Fruit fly (Drosophila melanogaster) whole organism, embryonic: ENCODE measurements around the gene Ugt49B2.

Experiments
- CG10209 ChIP-seq: fragments of 200-800 bp; sonication (Bioruptor generic); optimal IDR thresholded peaks from 3 replicates; lab custom pipeline; 2017; ENCODE audit warnings: missing biosample characterization, mild to moderate bottlenecking, missing genetic modification characterization, missing genetic modification reagents
- CG10543 ChIP-seq: fragments of 200-800 bp; sonication (Bioruptor generic); optimal IDR thresholded peaks from 3 replicates; lab custom pipeline; 2017; ENCODE audit warnings: missing biosample characterization, mild to moderate bottlenecking, missing genetic modification characterization, moderate library complexity
- CG11695 ChIP-seq: fragments of 200-800 bp; sonication (Bioruptor generic); IDR thresholded peaks from 3 replicates; pipeline ENCODE4 v1.3.6; 2022; ENCODE audit warnings: missing biosample characterization, missing genetic modification characterization
- CG12071 ChIP-seq: fragments of 200-800 bp; sonication (Bioruptor generic); optimal IDR thresholded peaks from 3 replicates; lab custom pipeline; 2018; ENCODE audit warnings: missing biosample characterization, mild to moderate bottlenecking, missing genetic modification characterization
- CG1233 ChIP-seq: fragments of 200-800 bp; sonication (Bioruptor generic); optimal IDR thresholded peaks from 4 replicates; lab custom pipeline; 2018; ENCODE audit warnings: missing biosample characterization, mild to moderate bottlenecking, missing genetic modification characterization
- CG13123 ChIP-seq: fragments of 200-800 bp; sonication (Bioruptor generic); optimal IDR thresholded peaks from 2 replicates; lab custom pipeline; 2016; ENCODE audit warnings: missing biosample characterization, missing genetic modification characterization
- CG13287 ChIP-seq: fragments of 200-800 bp; sonication (Bioruptor generic); IDR thresholded peaks from 2 replicates; pipeline ENCODE4 v1.3.6; 2022; ENCODE audit warnings: missing biosample characterization, missing genetic modification characterization; ENCODE audit not compliant: partially characterized antibody
- CG14441 ChIP-seq: fragments of 200-800 bp; sonication (Bioruptor generic); IDR thresholded peaks from 2 replicates; pipeline ENCODE4 v1.3.6; 2022; ENCODE audit warnings: missing biosample characterization, missing genetic modification characterization
- CG14710 ChIP-seq: fragments of 200-800 bp; sonication (Bioruptor generic); optimal IDR thresholded peaks from 3 replicates; lab custom pipeline; 2019; ENCODE audit warnings: missing biosample characterization, mild to moderate bottlenecking, missing genetic modification characterization, moderate library complexity
- CG14965 ChIP-seq: fragments of 200-800 bp; sonication (Bioruptor generic); optimal IDR thresholded peaks from 2 replicates; lab custom pipeline; 2016; ENCODE audit warnings: missing biosample characterization, missing genetic modification characterization, borderline replicate concordance
- CG15514 ChIP-seq: fragments of 200-800 bp; sonication (Bioruptor generic); optimal IDR thresholded peaks from 3 replicates; lab custom pipeline; 2017; ENCODE audit warnings: missing biosample characterization, missing genetic modification characterization, mild to moderate bottlenecking, moderate library complexity, missing genetic modification reagents
- CG17186 ChIP-seq: fragments of 200-800 bp; sonication (Bioruptor generic); optimal IDR thresholded peaks from 3 replicates; lab custom pipeline; 2017; ENCODE audit warnings: missing biosample characterization, missing genetic modification reagents, missing genetic modification characterization
- CG2199 ChIP-seq: fragments of 200-800 bp; sonication (Bioruptor generic); IDR thresholded peaks from 3 replicates; pipeline ENCODE4 v1.3.6; 2022; ENCODE audit warnings: missing biosample characterization, missing genetic modification characterization
- CG3995 ChIP-seq: fragments of 200-800 bp; sonication (Bioruptor generic); optimal IDR thresholded peaks from 3 replicates; lab custom pipeline; 2016; ENCODE audit warnings: missing biosample characterization, missing genetic modification characterization
- CG4328 ChIP-seq: fragments of 200-800 bp; sonication (Bioruptor generic); optimal IDR thresholded peaks from 3 replicates; lab custom pipeline; 2017; ENCODE audit warnings: missing biosample characterization, missing genetic modification reagents, missing genetic modification characterization
- CG4424 ChIP-seq: fragments of 200-800 bp; sonication (Bioruptor generic); optimal IDR thresholded peaks from 3 replicates; lab custom pipeline; 2016; ENCODE audit warnings: missing biosample characterization, missing genetic modification characterization
- CG5180 ChIP-seq: fragments of 200-800 bp; sonication (Bioruptor generic); optimal IDR thresholded peaks from 3 replicates; lab custom pipeline; 2017; ENCODE audit warnings: missing biosample characterization, missing genetic modification characterization, mild to moderate bottlenecking, moderate library complexity, missing genetic modification reagents
- CG6813 ChIP-seq: fragments of 200-800 bp; sonication (Bioruptor generic); optimal IDR thresholded peaks from 2 replicates; lab custom pipeline; 2017; ENCODE audit warnings: missing biosample characterization, missing genetic modification characterization, mild to moderate bottlenecking, moderate library complexity, missing genetic modification reagents
- CG9817 ChIP-seq: fragments of 200-800 bp; sonication (Bioruptor generic); optimal IDR thresholded peaks from 2 replicates; lab custom pipeline; 2018; ENCODE audit warnings: missing biosample characterization, mild to moderate bottlenecking, missing genetic modification characterization, moderate library complexity
- CrebB ChIP-seq: fragments of 200-800 bp; sonication (Bioruptor generic); optimal IDR thresholded peaks from 3 replicates; lab custom pipeline; 2018; ENCODE audit warnings: missing biosample characterization, mild to moderate bottlenecking, missing genetic modification characterization
- Hey ChIP-seq: fragments of 200-800 bp; sonication (Bioruptor generic); optimal IDR thresholded peaks from 3 replicates; lab custom pipeline; 2018; ENCODE audit warnings: missing biosample characterization, mild to moderate bottlenecking, missing genetic modification characterization
- Hsf ChIP-seq: fragments of 200-800 bp; sonication (Bioruptor generic); optimal IDR thresholded peaks from 3 replicates; lab custom pipeline; 2016; ENCODE audit warnings: missing biosample characterization, missing genetic modification characterization
- Kr ChIP-seq: fragments of 200-800 bp; sonication (Bioruptor generic); optimal IDR thresholded peaks from 2 replicates; lab custom pipeline; 2017; ENCODE audit warnings: missing biosample characterization, mild to moderate bottlenecking, missing genetic modification characterization
- MESR4 ChIP-seq: fragments of 200-800 bp; sonication (Bioruptor generic); optimal IDR thresholded peaks from 2 replicates; lab custom pipeline; 2018; ENCODE audit warnings: missing biosample characterization, mild to moderate bottlenecking, missing genetic modification characterization, moderate library complexity
- Scr ChIP-seq: fragments of 200-800 bp; sonication (Bioruptor generic); IDR thresholded peaks from 2 replicates; pipeline ENCODE4 v1.3.6; 2022; ENCODE audit warnings: missing biosample characterization, missing genetic modification characterization; ENCODE audit not compliant: partially characterized antibody
- ab ChIP-seq: fragments of 200-800 bp; sonication (Bioruptor generic); optimal IDR thresholded peaks from 2 replicates; lab custom pipeline; 2016; ENCODE audit warnings: missing biosample characterization, missing genetic modification characterization
- ap ChIP-seq: fragments of 200-800 bp; sonication (Bioruptor generic); IDR thresholded peaks from 2 replicates; pipeline ENCODE4 v1.3.6; 2022; ENCODE audit warnings: missing biosample characterization, missing genetic modification characterization
- chinmo ChIP-seq: fragments of 200-800 bp; sonication (Bioruptor generic); IDR thresholded peaks from 4 replicates; pipeline ENCODE4 v1.3.6; 2022; ENCODE audit warnings: missing biosample characterization, missing genetic modification characterization; ENCODE audit not compliant: partially characterized antibody
- chn ChIP-seq: fragments of 200-800 bp; sonication (Bioruptor generic); optimal IDR thresholded peaks from 2 replicates; lab custom pipeline; 2016; ENCODE audit warnings: missing biosample characterization, missing genetic modification characterization
- dan ChIP-seq: fragments of 200-800 bp; sonication (Bioruptor generic); IDR thresholded peaks from 2 replicates; pipeline ENCODE4 v1.3.6; 2022; ENCODE audit warnings: missing biosample characterization, missing genetic modification characterization
- dati ChIP-seq: fragments of 200-800 bp; sonication (Bioruptor generic); IDR thresholded peaks from 2 replicates; pipeline ENCODE4 v1.3.6; 2022; ENCODE audit warnings: missing biosample characterization, missing genetic modification characterization
- dm ChIP-seq: fragments of 200-800 bp; sonication (Bioruptor generic); optimal IDR thresholded peaks from 3 replicates; lab custom pipeline; 2016; ENCODE audit warnings: missing biosample characterization, missing genetic modification characterization
- dmrt99B ChIP-seq: fragments of 200-800 bp; sonication (Bioruptor generic); optimal IDR thresholded peaks from 2 replicates; lab custom pipeline; 2018; ENCODE audit warnings: missing biosample characterization, mild to moderate bottlenecking, missing genetic modification characterization, moderate library complexity
- ftz-f1 ChIP-seq: fragments of 200-800 bp; sonication (Bioruptor generic); optimal IDR thresholded peaks from 2 replicates; lab custom pipeline; 2016; ENCODE audit warnings: missing biosample characterization, missing genetic modification characterization
- gsb ChIP-seq: fragments of 200-800 bp; sonication (Bioruptor generic); IDR thresholded peaks from 2 replicates; pipeline ENCODE4 v1.3.6; 2022; ENCODE audit warnings: missing biosample characterization, missing genetic modification characterization
- her ChIP-seq: fragments of 200-800 bp; sonication (Bioruptor generic); optimal IDR thresholded peaks from 2 replicates; lab custom pipeline; 2016; ENCODE audit warnings: missing biosample characterization, missing genetic modification characterization
- insv ChIP-seq, 2 experiments: fragments of 200-800 bp; sonication (Bioruptor generic); optimal IDR thresholded peaks; 3 replicates each; lab custom pipeline; 2016 to 2018; ENCODE audit warnings: missing biosample characterization in 2 of 2, missing genetic modification characterization in 2 of 2
- kah ChIP-seq: fragments of 200-800 bp; sonication (Bioruptor generic); optimal IDR thresholded peaks from 2 replicates; lab custom pipeline; 2018; ENCODE audit warnings: missing biosample characterization, mild to moderate bottlenecking, missing genetic modification characterization
- knrl ChIP-seq: fragments of 200-800 bp; sonication (Bioruptor generic); IDR thresholded peaks from 3 replicates; pipeline ENCODE4 v1.3.6; 2022; ENCODE audit warnings: missing biosample characterization, missing genetic modification characterization; ENCODE audit not compliant: partially characterized antibody
- mam ChIP-seq: fragments of 200-800 bp; sonication (Bioruptor generic); optimal IDR thresholded peaks from 3 replicates; lab custom pipeline; 2016; ENCODE audit warnings: missing biosample characterization, missing genetic modification characterization
- mirr ChIP-seq: fragments of 200-800 bp; sonication (Bioruptor generic); optimal IDR thresholded peaks from 3 replicates; lab custom pipeline; 2018; ENCODE audit warnings: missing biosample characterization, mild to moderate bottlenecking, missing genetic modification characterization
- mld ChIP-seq: fragments of 200-800 bp; sonication (Bioruptor generic); IDR thresholded peaks from 3 replicates; pipeline ENCODE4 v1.3.6; 2022; ENCODE audit warnings: missing biosample characterization, missing genetic modification characterization; ENCODE audit not compliant: partially characterized antibody
- nau ChIP-seq: fragments of 200-800 bp; sonication (Bioruptor generic); optimal IDR thresholded peaks from 3 replicates; lab custom pipeline; 2017; ENCODE audit warnings: missing biosample characterization, mild to moderate bottlenecking, missing genetic modification characterization, missing genetic modification reagents
- ranshi ChIP-seq: fragments of 200-800 bp; sonication (Bioruptor generic); IDR thresholded peaks from 2 replicates; pipeline ENCODE4 v1.3.6; 2022; ENCODE audit warnings: missing biosample characterization, missing genetic modification characterization
- run ChIP-seq: fragments of 200-800 bp; sonication (Bioruptor generic); optimal IDR thresholded peaks from 3 replicates; lab custom pipeline; 2018; ENCODE audit warnings: missing biosample characterization, mild to moderate bottlenecking, missing genetic modification characterization
- sima ChIP-seq: fragments of 200-800 bp; sonication (Bioruptor generic); optimal IDR thresholded peaks from 2 replicates; lab custom pipeline; 2016; ENCODE audit warnings: missing biosample characterization, missing genetic modification characterization
- sna ChIP-seq: fragments of 200-800 bp; sonication (Bioruptor generic); IDR thresholded peaks from 2 replicates; pipeline ENCODE4 v1.3.6; 2022; ENCODE audit warnings: missing biosample characterization, missing genetic modification characterization; ENCODE audit not compliant: partially characterized antibody
- ttk ChIP-seq: fragments of 200-800 bp; sonication (Bioruptor generic); IDR thresholded peaks from 2 replicates; pipeline ENCODE4 v2.1.2; 2022; ENCODE audit warnings: missing biosample characterization, missing genetic modification characterization
- tup ChIP-seq: fragments of 200-800 bp; sonication (Bioruptor generic); optimal IDR thresholded peaks from 2 replicates; lab custom pipeline; 2016; ENCODE audit warnings: missing biosample characterization, mild to moderate bottlenecking, missing genetic modification characterization, moderate library complexity
- z ChIP-seq: fragments of 200-800 bp; sonication (Bioruptor generic); IDR thresholded peaks from 3 replicates; pipeline ENCODE4 v1.3.6; 2022; ENCODE audit warnings: missing biosample characterization, missing genetic modification characterization

Ugt49B2 gene

DNA sequence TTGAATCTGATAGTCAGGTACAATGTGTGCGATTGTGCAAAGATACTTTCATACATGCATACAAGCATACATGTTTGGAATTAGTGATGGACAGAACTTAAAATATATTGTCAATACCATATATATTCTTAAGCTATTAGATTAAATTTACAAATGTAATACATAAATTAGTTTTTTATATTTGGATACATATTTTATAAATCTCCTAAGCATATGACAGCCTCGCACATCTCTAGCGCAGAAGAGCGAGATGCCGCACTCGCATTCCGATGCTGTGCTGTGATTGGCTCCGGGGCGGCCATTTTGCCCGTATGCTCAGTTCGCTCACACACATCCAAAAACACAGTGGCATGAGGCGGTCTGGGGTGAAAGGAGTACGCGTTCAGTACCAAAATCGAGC is 20.9 kb downstream of the Ugt49B2 start, which contains the start of gene tin (continued):
- TF ChIP-seq dati (GFP tag; lab: Robert Waterston, UW) (peak; percentile 85), CG15514 (GFP tag; lab: Kevin White, UChicago) (peak; percentile 75), CG3995 (peak; percentile 64), CG10209 (GFP tag; lab: Kevin White, UChicago) (peak; percentile 93), CG14965 (no peak), Kr (peak; percentile 18), CG14710 (tag; lab: Kevin White, UChicago) (peak; percentile 95), CG11695 (GFP tag; lab: Robert Waterston, UW) (peak; percentile 97), Hey (tag; lab: Kevin White, UChicago) (peak; percentile 25), CG9817 (peak; percentile 78), CG14441 (peak; percentile 96), CG10543 (GFP tag; lab: Kevin White, UChicago) (peak; percentile 76), CG13123 (GFP tag; lab: Kevin White, UChicago) (peak; percentile 83), CG1233 (peak; percentile 91), gsb (GFP tag; lab: Robert Waterston, UW) (peak; percentile 89), MESR4 (GFP tag; lab: Kevin White, UChicago) (peak; percentile 42), CG17186 (GFP tag; lab: Kevin White, UChicago) (peak; percentile 55), Scr (GFP tag; lab: Robert Waterston, UW) (peak; percentile 82), CG4328 (GFP tag; lab: Kevin White, UChicago) (peak; percentile 67), CG4424 (GFP tag; lab: Kevin White, UChicago) (peak; percentile 92), CG2199 (GFP tag; lab: Robert Waterston, UW) (peak; percentile 95), CrebB (tag; lab: Kevin White, UChicago) (peak; percentile 90), ttk (peak; percentile 93), run (peak; percentile 90), kah (GFP tag; lab: Kevin White, UChicago) (peak; percentile 74), ranshi (GFP tag; lab: Robert Waterston, UW) (peak; percentile 97), dan (GFP tag; lab: Robert Waterston, UW) (peak; percentile 82; the same call in 1 of the 2 replicates), mld (GFP tag; lab: Robert Waterston, UW) (no peak), dmrt99B (tag; lab: Kevin White, UChicago) (peak; percentile 92), CG13287 (GFP tag; lab: Robert Waterston, UW) (peak; percentile 83), mirr (GFP tag; lab: Kevin White, UChicago) (peak; percentile 47), ab (GFP tag; lab: Kevin White, UChicago) (no peak), Hsf (peak; percentile 71), ftz-f1 (GFP tag; lab: Kevin White, UChicago) (peak; percentile 59), CG6813 (peak; percentile 94), CG12071 (GFP tag; lab: Kevin White, UChicago) (peak; percentile 67), chn (GFP tag; lab: Kevin White, UChicago) (peak; percentile 76), sna (GFP tag; lab: Robert Waterston, UW) (peak; percentile 76; the same call in 1 of the 2 replicates), mam (peak; percentile 51), her (GFP tag; lab: Kevin White, UChicago) (no peak), ap (GFP tag; lab: Robert Waterston, UW) (peak; percentile 93), dm (GFP tag; lab: Kevin White, UChicago) (no peak), knrl (GFP tag; lab: Robert Waterston, UW) (peak; percentile 68), nau (GFP tag; lab: Kevin White, UChicago) (peak; percentile 86), chinmo (GFP tag; lab: Robert Waterston, UW) (0 out of 4 replicates have a peak, but pooled peaks have one; percentile 73), CG5180 (peak; percentile 81), tup (GFP tag; lab: Kevin White, UChicago) (peak; percentile 57), z (GFP tag; lab: Robert Waterston, UW) (no peak), sima (GFP tag; lab: Kevin White, UChicago) (no peak), insv (GFP tag; optimal IDR thresholded peaks at IDR 0.05; lab: Kevin White, UChicago) (peak in 1 of 2 experiments; percentile 52)
